Fruit fly (Drosophila melanogaster) whole organism, prepupa: ENCODE results near the gene hry.

Experiments
- CG10669 ChIP-seq: fragments of 200-800 bp; sonication (Bioruptor generic); optimal IDR thresholded peaks from 3 replicates; lab custom pipeline; 2018; ENCODE audit warnings: missing biosample characterization, mild to moderate bottlenecking, missing genetic modification characterization, moderate library complexity
- CG31627 ChIP-seq: fragments of 200-800 bp; sonication (Bioruptor generic); optimal IDR thresholded peaks from 3 replicates; lab custom pipeline; 2016; ENCODE audit warnings: missing biosample characterization, missing genetic modification characterization
- CG6163 ChIP-seq: fragments of 200-800 bp; sonication (Bioruptor generic); IDR thresholded peaks from 3 replicates; pipeline ENCODE4 v1.3.6; 2022; ENCODE audit warnings: missing biosample characterization, missing genetic modification characterization
- CG6854 ChIP-seq: fragments of 200-800 bp; sonication (Bioruptor generic); optimal IDR thresholded peaks from 2 replicates; lab custom pipeline; 2017; ENCODE audit warnings: missing biosample characterization, mild to moderate bottlenecking, missing genetic modification characterization
- Hr38 ChIP-seq: sonication (Bioruptor generic); optimal IDR thresholded peaks from 2 replicates; lab custom pipeline; 2016; ENCODE audit warnings: missing biosample characterization, missing genetic modification characterization
- Hr39 ChIP-seq: fragments of 200-800 bp; sonication (Bioruptor generic); optimal IDR thresholded peaks from 2 replicates; lab custom pipeline; 2016; ENCODE audit warnings: missing biosample characterization, missing genetic modification characterization
- Hr4 ChIP-seq: fragments of 200-800 bp; sonication (Bioruptor generic); optimal IDR thresholded peaks from 3 replicates; lab custom pipeline; 2016; ENCODE audit warnings: missing biosample characterization, missing genetic modification characterization
- Met ChIP-seq: fragments of 200-800 bp; sonication (Bioruptor generic); optimal IDR thresholded peaks from 3 replicates; lab custom pipeline; 2016; ENCODE audit warnings: missing biosample characterization, missing genetic modification characterization
- cyc ChIP-seq: fragments of 200-800 bp; sonication (Bioruptor generic); optimal IDR thresholded peaks from 3 replicates; lab custom pipeline; 2016; ENCODE audit warnings: missing biosample characterization, missing genetic modification characterization
- fkh ChIP-seq: fragments of 200-800 bp; sonication (Bioruptor generic); optimal IDR thresholded peaks from 3 replicates; lab custom pipeline; 2017; ENCODE audit warnings: missing biosample characterization, mild to moderate bottlenecking, missing genetic modification characterization, moderate library complexity

- TF ChIP-seq CG31627 (GFP tag; lab: Kevin White, UChicago) (no peak), CG6854 (GFP tag; lab: Kevin White, UChicago) (no peak), cyc (GFP tag; lab: Kevin White, UChicago) (no peak), fkh (no peak), Met (GFP tag; lab: Kevin White, UChicago) (no peak), Hr39 (GFP tag; lab: Kevin White, UChicago) (no peak), CG10669 (no peak), CG6163 (GFP tag; lab: Robert Waterston, UW) (no peak), Hr38 (no peak), Hr4 (no peak)
Measured at dm6 chr3L:8725252-8725651, 49.7 kb downstream of the hry start.
